Fruit fly (Drosophila melanogaster): ENCODE measurements around the gene Cph.

DNA sequence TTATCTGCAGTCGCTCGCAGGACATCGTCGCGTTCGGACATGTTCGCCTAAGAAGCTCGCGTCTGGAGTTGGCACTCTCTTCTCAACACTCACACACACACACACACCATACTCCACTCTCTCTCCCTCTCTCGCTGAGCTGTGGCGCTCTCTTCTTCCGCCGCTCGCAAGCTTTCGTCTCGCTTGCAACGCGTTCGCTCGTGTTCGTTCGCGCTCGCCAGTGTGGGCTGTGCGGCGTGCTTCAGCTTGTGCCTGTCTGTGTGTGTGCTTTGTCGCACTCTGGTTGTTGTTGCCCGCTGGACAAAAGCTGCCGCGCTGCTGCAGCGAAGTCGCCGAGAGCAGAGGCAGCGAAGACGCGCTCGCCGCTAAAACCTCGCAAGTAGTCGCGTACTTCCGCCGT lies 58.5 kb downstream of the Cph start:
- no peak for TF ChIP-seq CG8632 (GFP tag; optimal IDR thresholded peaks at IDR 0.05)
- no peak for TF ChIP-seq Met (GFP tag; optimal IDR thresholded peaks at IDR 0.05)
- TF ChIP-seq acj6 (GFP tag; optimal IDR thresholded peaks at IDR 0.05), result no peak
- peak in 1 of 2 experiments; percentile 24 for TF ChIP-seq ss (GFP tag; optimal IDR thresholded peaks at IDR 0.05)
- no peak for TF ChIP-seq CG10631 (GFP tag; optimal IDR thresholded peaks at IDR 0.05)
- no peak for TF ChIP-seq Eip78C (GFP tag)
- TF ChIP-seq OdsH (GFP tag; optimal IDR thresholded peaks at IDR 0.05), result no peak
- no peak for TF ChIP-seq CG11902 (GFP tag; optimal IDR thresholded peaks at IDR 0.05)
